Fruit fly (Drosophila melanogaster) whole organism, embryonic: Measurements from ENCODE around the gene Gnmt.

Experiments
- CG1024 ChIP-seq: fragments of 200-800 bp; sonication (Bioruptor generic); IDR thresholded peaks from 2 replicates; pipeline ENCODE4 v1.3.6; 2022; ENCODE audit warnings: missing biosample characterization, missing genetic modification characterization
- CG10366 ChIP-seq: fragments of 200-800 bp; sonication (Bioruptor generic); IDR thresholded peaks from 2 replicates; pipeline ENCODE4 v1.3.6; 2022; ENCODE audit warnings: missing biosample characterization, missing genetic modification characterization
- CG12219 ChIP-seq: fragments of 200-800 bp; sonication (Bioruptor generic); optimal IDR thresholded peaks from 3 replicates; lab custom pipeline; 2018; ENCODE audit warnings: missing biosample characterization, mild to moderate bottlenecking, missing genetic modification characterization
- CG15073 ChIP-seq: fragments of 200-800 bp; sonication (Bioruptor generic); optimal IDR thresholded peaks from 2 replicates; lab custom pipeline; 2016; ENCODE audit warnings: missing biosample characterization, missing genetic modification characterization
- CG3847 ChIP-seq: fragments of 200-800 bp; sonication (Bioruptor generic); IDR thresholded peaks from 2 replicates; pipeline ENCODE4 v1.3.6; 2022; ENCODE audit warnings: missing biosample characterization, missing genetic modification characterization
- Poxn ChIP-seq: fragments of 200-800 bp; sonication (Bioruptor generic); IDR thresholded peaks from 2 replicates; pipeline ENCODE4 v1.3.6; 2022; ENCODE audit warnings: missing biosample characterization, missing genetic modification characterization
- Xbp1 ChIP-seq: fragments of 200-800 bp; sonication (Bioruptor generic); optimal IDR thresholded peaks from 3 replicates; lab custom pipeline; 2016; ENCODE audit warnings: missing biosample characterization, mild to moderate bottlenecking, missing genetic modification characterization
- cwo ChIP-seq: fragments of 200-800 bp; sonication (Bioruptor generic); optimal IDR thresholded peaks from 3 replicates; lab custom pipeline; 2017; ENCODE audit warnings: missing biosample characterization, missing genetic modification characterization, mild to moderate bottlenecking, moderate library complexity, missing genetic modification reagents
- dimm ChIP-seq: fragments of 200-800 bp; sonication (Bioruptor generic); IDR thresholded peaks from 2 replicates; pipeline ENCODE4 v1.3.6; 2022; ENCODE audit warnings: missing biosample characterization, missing genetic modification characterization
- knrl ChIP-seq: fragments of 200-800 bp; sonication (Bioruptor generic); IDR thresholded peaks from 3 replicates; pipeline ENCODE4 v1.3.6; 2022; ENCODE audit warnings: missing biosample characterization, missing genetic modification characterization; ENCODE audit not compliant: partially characterized antibody
- sd ChIP-seq: fragments of 200-800 bp; sonication (Bioruptor generic); optimal IDR thresholded peaks from 3 replicates; lab custom pipeline; 2018; ENCODE audit warnings: missing biosample characterization, mild to moderate bottlenecking, missing genetic modification characterization, moderate library complexity
- ttk ChIP-seq: fragments of 200-800 bp; sonication (Bioruptor generic); IDR thresholded peaks from 2 replicates; pipeline ENCODE4 v2.1.2; 2022; ENCODE audit warnings: missing biosample characterization, missing genetic modification characterization
- usp ChIP-seq: fragments of >200 bp; optimal IDR thresholded peaks from 2 replicates; lab custom pipeline; 2017; ENCODE audit warnings: missing biosample characterization, missing genetic modification characterization

dm6 chr3R:12650537-12650936 lies 23.9 kb upstream of the Gnmt start:
- TF ChIP-seq CG10366 (no peak), knrl (GFP tag; lab: Robert Waterston, UW) (peak; percentile 62), CG3847 (GFP tag; lab: Robert Waterston, UW) (0 out of 2 replicates have a peak, but pooled peaks have one; percentile 19), sd (tag; lab: Kevin White, UChicago) (peak; percentile 13), dimm (no peak), CG1024 (GFP tag; lab: Robert Waterston, UW) (no peak), cwo (GFP tag; lab: Kevin White, UChicago) (no peak), Xbp1 (GFP tag; lab: Kevin White, UChicago) (no peak), CG15073 (GFP tag; lab: Kevin White, UChicago) (no peak), CG12219 (GFP tag; lab: Kevin White, UChicago) (no peak), Poxn (GFP tag; lab: Robert Waterston, UW) (no peak), ttk (GFP tag; lab: Robert Waterston, UW) (no peak), usp (GFP tag; lab: Kevin White, UChicago) (no peak)
